Fruit fly (Drosophila melanogaster): ENCODE results near the gene MSAmiP.

MSAmiP gene

DNA sequence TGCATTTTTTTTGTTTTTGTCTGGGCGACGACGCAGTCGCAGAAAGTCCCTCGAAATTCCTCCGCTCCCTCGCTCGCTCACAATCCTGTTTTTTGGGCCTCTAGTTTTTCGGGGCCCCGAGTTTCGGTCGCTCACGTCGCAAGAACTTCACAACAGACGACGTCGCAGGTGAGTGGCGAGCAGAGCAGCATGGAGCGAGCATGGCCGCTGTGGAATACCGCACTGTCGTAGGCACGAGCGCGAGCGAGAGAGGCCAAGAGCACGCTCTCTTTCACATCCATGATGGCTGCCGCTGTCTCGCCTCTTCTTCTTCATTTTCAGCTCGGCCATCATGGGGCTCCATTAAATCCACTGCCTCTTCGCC, 3.5 kb upstream of the MSAmiP start:
- TF ChIP-seq CG17801 (GFP tag; optimal IDR thresholded peaks at IDR 0.05; ENCODE audit: partially characterized antibody), result no peak

DNA sequence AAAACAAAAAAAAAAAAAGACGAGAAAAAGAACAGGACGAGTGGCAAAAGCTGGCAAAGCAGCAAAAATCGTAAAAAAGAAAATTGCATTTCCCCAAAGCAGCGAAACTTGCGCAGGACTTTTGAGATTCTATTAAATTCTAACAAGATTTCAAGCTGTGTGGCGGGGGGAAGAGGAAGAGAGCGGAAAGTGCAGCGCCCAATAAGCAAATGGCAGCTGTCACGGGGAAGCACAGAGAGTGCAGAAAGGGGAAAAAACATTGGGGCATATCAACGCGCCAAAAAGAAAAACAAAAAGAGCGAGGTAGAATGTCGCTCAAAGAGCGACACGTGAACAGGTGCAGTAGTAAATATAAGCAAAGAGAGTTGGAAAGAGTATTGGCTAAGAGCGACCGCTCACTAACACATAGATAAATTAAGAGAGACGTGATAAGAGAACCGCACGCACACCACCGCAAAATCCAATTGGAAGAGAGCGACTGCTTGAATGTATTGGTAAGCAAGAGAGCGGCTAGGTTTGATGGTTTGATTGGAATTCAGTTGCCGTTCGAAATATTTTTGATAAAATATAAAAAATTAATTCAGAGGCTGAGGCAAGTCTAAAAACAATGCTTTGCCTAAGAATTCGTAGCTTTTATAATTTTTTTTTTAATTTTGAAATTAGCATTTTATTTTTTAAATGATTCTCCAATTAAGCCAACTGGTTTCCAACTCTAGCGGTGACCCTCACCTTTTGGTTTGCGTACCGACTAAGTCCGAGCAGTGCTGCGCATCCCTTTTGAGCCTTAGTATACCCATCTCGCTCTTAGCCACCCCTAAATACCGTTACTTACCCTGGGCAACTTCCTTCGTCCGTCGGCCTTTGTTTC, 2.9 kb upstream of the MSAmiP start:
- TF ChIP-seq CG17801 (GFP tag; optimal IDR thresholded peaks at IDR 0.05; ENCODE audit: partially characterized antibody), result no peak

DNA sequence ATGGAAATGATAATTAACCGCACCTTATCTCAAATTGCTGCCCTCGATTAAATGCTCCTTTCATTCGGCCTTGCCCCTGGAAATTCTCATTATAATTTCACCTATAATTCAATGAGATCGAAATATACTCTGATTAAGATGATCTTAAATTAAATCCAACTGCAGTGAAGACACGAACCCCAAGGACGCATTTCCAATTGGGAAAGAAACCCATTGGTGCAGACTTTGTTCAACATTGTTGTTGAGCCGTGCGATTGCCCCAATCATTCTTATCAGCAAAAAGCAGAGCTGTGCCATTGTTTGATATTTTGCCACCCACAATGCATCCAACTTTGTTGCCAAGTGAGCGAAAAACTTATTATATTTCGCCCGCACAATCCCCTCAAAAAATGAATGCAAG, 2.3 kb upstream of the MSAmiP start:
- no peak for TF ChIP-seq CG17801 (GFP tag; optimal IDR thresholded peaks at IDR 0.05; ENCODE audit: partially characterized antibody)

DNA sequence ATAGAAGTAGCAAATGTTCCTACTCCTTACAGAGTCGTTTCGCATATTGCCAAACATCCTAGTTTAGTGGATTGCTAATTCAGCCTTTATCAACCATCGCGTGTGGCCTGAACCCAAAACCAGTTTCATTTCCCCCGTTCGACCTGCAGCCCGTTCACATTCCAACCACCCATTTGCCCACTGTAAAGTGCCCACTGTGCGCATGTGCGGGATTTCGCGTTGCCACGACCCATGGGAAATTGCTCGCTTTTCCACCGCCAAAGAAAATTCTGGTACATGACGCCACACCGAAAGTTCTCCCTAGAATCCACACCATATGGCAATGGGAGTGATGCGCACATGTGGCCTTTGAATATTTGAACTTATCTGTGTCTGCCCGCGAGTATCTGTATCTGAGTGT, 2.8 kb downstream of the MSAmiP start:
- no peak for TF ChIP-seq CG17801 (GFP tag; optimal IDR thresholded peaks at IDR 0.05; ENCODE audit: partially characterized antibody)

DNA sequence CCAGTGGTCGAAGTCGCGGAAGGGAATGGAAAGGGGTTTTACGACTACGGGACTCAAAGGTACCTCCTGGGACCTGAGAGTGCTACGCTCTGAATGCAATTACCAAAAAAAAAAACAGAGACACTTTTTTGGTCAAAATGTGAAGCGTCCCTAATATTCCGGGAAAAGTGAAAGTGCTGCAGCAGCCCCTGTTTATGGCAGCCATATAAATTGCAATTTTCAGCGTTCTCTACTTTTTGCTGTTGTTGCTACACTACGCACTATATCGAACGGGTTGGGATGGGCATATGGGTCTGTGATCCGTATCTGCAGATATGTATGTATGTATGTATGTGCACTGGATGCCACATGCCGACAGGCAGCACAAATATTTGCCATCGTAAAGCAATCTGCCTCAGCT, 4.1 kb downstream of the MSAmiP start:
- TF ChIP-seq CG17801 (GFP tag; optimal IDR thresholded peaks at IDR 0.05; ENCODE audit: partially characterized antibody), result no peak

DNA sequence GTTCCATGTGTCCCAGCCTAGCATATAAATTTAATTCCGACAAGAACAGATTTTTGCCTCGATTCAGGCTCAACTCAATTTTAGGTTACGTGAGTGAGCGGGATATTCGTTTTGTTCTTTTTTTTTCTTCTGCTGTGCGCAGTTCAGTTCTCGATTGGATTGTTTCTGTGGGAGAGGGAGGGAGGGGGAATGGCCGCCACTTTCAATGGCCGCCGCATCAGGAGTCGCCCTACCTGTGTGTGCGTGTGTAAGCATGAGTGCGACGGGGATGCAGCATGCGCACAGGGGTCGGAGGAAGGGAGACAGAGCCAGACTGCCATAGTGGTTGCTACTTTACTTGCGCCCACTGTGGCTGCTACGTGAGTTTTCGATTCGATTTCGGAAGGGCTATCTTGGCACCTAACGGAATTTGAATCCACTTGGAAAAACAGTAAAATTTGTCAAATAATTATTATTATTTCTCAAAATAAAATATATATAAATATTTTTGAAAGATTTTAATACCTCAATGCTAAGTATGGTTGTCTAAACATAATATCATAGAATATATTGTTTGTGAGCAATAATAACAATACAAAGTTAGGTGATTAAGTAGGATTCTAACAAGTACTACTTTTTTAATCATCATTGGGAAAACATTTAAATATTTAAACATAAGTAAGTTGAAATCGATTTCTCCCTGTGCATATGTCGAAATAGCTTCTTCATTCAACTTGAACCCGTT, 9.5 kb downstream of the MSAmiP start:
- no peak for TF ChIP-seq CG17801 (GFP tag; optimal IDR thresholded peaks at IDR 0.05; ENCODE audit: partially characterized antibody)

DNA sequence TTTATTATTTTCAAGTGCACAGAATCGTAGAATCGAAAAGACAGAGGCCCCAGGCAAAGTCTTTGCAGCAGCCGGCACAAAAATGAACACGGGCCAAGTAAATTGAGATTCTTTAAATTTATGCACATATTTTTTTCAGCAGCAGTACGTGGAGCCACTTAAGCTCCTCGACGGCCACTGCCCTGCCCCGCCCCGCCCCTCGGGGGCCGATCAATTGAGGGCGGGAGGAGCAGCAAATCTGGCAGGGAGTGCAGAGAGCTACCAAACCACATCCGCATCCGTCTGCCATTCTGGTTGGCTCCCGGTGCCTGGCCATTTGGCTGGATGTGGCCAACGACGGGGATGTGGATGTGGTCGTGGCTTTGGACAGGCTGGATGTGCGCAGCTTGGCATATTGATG, 11.5 kb downstream of the MSAmiP start:
- no peak for TF ChIP-seq CG17801 (GFP tag; optimal IDR thresholded peaks at IDR 0.05; ENCODE audit: partially characterized antibody)

DNA sequence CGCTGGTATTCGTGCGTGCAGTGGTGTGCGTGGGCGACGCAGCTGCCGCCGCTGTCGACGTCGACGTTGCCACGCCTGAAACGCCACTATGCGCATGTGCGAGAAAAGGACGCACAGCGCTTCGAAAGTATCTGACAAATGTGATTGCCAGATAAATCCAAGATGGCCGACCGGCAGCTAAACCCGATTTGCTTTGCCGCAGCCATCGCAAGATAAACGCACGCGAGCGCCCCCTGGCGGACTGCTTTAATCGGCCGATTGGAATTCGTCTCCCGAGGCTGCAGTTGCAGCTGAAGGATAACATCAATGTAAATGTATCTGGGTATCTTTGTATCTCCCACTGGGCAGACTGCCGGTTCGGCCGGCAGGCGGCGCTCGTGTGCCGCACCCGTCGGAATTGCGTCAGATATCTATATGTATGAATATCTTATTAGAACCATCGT, 13.6 kb downstream of the MSAmiP start:
- TF ChIP-seq CG17801 (GFP tag; optimal IDR thresholded peaks at IDR 0.05; ENCODE audit: partially characterized antibody), result no peak

DNA sequence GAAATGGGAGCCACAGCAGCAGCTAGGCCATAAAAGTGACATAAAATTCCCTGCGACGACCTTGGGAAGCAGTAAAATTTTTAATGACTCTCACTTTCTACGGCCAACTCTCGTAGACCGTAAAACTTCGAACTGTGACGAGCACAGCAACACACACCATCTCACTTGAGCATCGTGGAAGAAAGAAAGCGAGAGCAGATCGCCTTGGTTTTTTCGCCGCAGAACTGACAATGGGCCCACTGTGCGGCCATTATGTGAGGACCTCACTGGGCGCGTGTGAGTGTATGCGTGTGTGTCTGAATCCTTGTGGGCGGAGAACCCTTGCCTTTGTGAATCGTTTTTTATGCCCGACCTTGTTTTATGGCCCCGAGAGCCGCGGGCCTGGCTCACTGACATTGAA, 17.7 kb downstream of the MSAmiP start:
- TF ChIP-seq CG17801 (GFP tag; optimal IDR thresholded peaks at IDR 0.05; ENCODE audit: partially characterized antibody), result no peak

DNA sequence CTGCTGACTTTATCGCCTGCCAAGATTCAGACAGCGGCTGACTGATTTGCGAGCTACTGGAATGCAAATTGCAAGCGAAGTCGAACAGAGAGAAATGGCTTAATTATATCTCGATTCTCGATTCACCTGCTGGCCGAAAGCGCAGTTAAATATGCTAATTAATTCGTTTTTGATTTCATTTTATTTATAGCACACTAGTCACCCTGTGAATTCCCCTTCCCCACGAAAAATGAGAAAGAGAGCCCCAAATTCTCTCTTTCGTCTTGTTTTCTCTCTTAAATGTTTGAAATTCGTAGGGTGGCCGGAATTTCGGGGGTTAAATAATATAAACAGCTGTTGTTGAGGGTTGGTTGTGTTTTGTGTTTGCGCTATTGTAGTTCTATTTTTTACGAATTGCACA, 19.4 kb downstream of the MSAmiP start:
- no peak for TF ChIP-seq CG17801 (GFP tag; optimal IDR thresholded peaks at IDR 0.05; ENCODE audit: partially characterized antibody)

DNA sequence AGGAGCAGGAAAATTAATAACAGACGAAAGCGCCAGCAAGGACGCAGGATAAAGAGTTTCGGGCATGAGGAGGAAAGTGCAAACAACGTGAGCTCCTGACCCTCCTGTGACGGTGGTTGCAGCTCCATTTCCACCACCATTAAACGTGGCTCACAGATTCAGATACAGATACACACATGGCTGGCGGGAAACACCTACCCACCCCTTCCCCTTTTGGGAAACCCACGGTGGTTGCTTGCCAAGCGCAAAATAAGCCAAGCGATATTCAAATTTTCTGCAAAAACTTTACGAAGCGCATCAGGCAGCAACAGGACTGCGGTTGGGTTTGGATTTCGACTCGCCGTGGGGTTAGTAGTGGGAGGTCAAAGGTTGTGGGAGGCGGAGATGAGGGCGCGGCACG, 20.6 kb downstream of the MSAmiP start:
- TF ChIP-seq CG17801 (GFP tag; optimal IDR thresholded peaks at IDR 0.05; ENCODE audit: partially characterized antibody), result no peak

DNA sequence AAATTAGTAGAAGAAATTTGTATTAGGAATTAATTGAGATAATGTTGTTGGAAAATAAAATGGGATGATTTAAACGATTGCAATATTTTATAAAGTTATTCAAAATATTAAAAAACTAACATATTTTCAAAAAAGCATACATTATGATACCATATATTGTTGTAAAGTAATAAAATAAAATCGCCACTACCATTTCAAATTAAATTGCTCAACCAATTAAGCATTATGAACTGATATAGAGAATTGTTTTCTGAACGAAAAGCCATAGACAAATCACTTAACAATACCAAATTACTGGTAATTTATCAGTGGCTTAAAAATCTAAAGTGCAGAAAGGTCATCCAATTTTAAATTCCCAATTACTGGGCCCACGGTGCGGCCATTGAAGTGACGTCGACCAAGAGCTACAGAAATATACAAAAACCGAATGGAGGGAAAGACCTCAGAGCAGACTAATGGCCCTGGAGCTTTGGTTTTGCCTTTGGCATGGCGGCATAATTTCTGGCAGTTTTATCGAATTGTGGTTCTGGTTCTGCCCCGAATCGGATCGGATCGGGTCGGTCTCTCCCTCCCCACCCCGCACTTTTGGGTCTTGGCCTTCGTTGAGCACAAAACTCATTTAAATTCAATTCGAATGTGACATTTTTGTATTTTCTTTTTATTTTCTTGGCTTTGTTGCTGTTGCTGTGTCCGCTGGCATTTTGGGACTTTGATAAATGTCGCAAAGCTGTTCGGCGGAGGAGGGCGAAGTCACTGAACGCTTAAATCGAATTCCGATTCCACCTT, 22.9 kb downstream of the MSAmiP start:
- no peak for TF ChIP-seq CG17801 (GFP tag; optimal IDR thresholded peaks at IDR 0.05; ENCODE audit: partially characterized antibody)

DNA sequence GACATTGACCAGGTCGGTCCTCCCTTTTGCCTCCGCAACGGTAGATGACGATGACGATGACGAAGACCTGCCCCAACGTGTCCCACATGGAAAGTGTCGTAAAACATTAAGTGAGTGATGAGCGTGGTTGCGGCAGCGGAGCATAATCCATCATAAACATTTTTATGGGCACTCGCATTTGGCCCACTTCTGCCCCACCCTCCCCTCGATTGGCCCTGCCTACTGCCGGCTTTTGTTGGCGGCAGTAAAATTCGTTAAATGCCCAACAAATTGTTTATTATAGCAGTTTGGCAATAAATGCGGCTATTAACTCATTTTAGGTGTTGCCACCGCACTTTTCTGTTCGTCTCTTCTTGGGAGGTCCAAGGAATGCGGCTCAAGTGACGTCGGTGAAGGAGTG, 24.8 kb downstream of the MSAmiP start:
- no peak for TF ChIP-seq CG17801 (GFP tag; optimal IDR thresholded peaks at IDR 0.05; ENCODE audit: partially characterized antibody)

DNA sequence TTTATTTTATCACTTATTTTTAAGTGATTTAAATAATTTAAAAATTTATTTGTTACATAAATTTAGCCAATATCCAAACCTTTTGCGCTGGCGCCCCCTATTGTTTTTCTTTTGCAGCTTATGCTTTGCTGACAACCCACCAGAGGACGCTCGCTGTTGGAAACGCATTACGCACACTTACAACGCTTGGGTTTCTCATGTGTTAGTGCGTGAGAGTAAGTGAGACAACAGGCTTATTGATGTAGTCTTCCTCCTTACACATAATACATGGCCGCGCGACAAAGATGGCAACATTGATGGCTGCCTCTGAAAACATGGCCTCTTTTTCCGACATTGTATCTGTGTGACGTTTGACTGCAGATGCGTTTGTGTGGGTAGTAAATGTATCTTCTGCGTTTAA, 26.8 kb downstream of the MSAmiP start:
- TF ChIP-seq CG17801 (GFP tag; optimal IDR thresholded peaks at IDR 0.05; ENCODE audit: partially characterized antibody), result peak; percentile 27

DNA sequence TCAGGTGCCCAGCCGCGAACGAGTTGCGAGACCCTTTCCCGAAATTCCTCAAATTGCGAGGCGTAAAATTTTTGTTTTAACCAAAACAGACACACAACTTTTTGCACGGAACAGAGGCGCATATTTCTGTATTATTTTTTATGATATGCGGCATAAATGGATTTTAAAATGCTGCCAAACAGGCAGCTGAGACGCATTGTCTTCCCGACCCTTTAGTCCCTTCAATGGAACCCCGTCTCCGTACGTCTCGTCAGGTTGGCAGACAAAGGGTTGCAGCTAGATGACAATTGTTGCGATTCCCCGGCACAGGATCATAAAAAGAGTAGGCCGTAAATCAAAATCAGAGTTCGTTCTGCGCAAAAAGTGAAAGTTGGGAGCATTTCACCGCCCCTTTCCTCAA, 31.1 kb downstream of the MSAmiP start:
- no peak for TF ChIP-seq CG17801 (GFP tag; optimal IDR thresholded peaks at IDR 0.05; ENCODE audit: partially characterized antibody)

DNA sequence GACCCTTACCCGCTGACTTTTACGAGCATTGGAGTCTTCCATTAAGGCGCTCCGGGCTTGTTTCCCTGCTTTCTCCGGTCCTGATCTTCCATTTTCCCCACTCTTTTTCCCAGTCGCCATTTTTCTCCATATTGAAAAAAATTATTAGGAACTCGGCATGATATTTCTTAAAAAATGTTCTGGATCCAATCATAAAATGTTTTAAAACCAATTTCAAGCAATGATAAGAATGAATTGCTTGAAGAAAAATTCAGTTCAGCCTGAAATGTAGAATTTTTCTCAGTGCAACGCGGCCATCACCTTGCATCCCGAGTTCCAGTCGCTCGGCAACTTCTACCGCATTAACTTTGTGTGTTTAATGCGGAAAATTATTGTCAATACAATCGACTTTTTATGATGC, 34.9 kb downstream of the MSAmiP start:
- no peak for TF ChIP-seq CG17801 (GFP tag; optimal IDR thresholded peaks at IDR 0.05; ENCODE audit: partially characterized antibody)

Data from ovary, adult (tissue).